Worm (Caenorhabditis elegans): ENCODE results near the gene M04C3.2.

Gene M04C3.2

ce11 chrV:19410663-19411062 is 38.0 kb downstream of the M04C3.2 start, which contains the start of gene C25F9.5:
Gene C25F9.5, minus strand, starts transcription at chrV:19410857.
- TF ChIP-seq C38D4.7 (GFP tag; optimal IDR thresholded peaks at IDR 0.05) = no peak

ce11 chrV:19405276-19405815 is 43.4 kb downstream of the M04C3.2 start, which contains the start of the genes C25F9.6 and C25F9.10:
Gene C25F9.6, minus strand, starts transcription at chrV:19405326.
Gene C25F9.10, plus strand, starts transcription at chrV:19405729.
- TF ChIP-seq npax-4 (tag; optimal IDR thresholded peaks at IDR 0.05) (no peak), ceh-24 (tag; optimal IDR thresholded peaks at IDR 0.05) (no peak), gmeb-2 (tag; optimal IDR thresholded peaks at IDR 0.05) (no peak), K09A11.1 (tag; optimal IDR thresholded peaks at IDR 0.05; ENCODE audit: insufficient read depth) (no peak)

- TF ChIP-seq hlh-15 (tag; optimal IDR thresholded peaks at IDR 0.05) (no peak), unc-3 (GFP tag; conservative IDR thresholded peaks at IDR 0.05) (no peak), unc-3 (tag; optimal IDR thresholded peaks at IDR 0.05) (no peak), ceh-31 (tag; optimal IDR thresholded peaks at IDR 0.05) (no peak), pax-1 (tag; optimal IDR thresholded peaks at IDR 0.05) (no peak), ceh-6 (GFP tag; optimal IDR thresholded peaks at IDR 0.05) (no peak), ttx-3 (tag; optimal IDR thresholded peaks at IDR 0.05) (no peak), unc-86 (tag; optimal IDR thresholded peaks at IDR 0.05) (no peak), tbx-2 (tag; optimal IDR thresholded peaks at IDR 0.05) (no peak), sox-4 (tag; optimal IDR thresholded peaks at IDR 0.05) (no peak), ceh-19 (GFP tag; optimal IDR thresholded peaks at IDR 0.05) (no peak)
Measured at ce11 chrV:19403619-19404018, 45.1 kb downstream of the M04C3.2 start.

- TF ChIP-seq elt-2 (tag; optimal IDR thresholded peaks at IDR 0.05) = no peak
- no peak for TF ChIP-seq nhr-11 (tag; optimal IDR thresholded peaks at IDR 0.05)
- TF ChIP-seq ceh-6 (GFP tag; optimal IDR thresholded peaks at IDR 0.05) = no peak
- no peak for TF ChIP-seq K09A11.1 (tag; optimal IDR thresholded peaks at IDR 0.05; ENCODE audit: insufficient read depth)
- no peak for TF ChIP-seq ets-4 (tag; optimal IDR thresholded peaks at IDR 0.05)
- no peak for TF ChIP-seq madf-2 (tag; optimal IDR thresholded peaks at IDR 0.05)
- no peak for TF ChIP-seq unc-55 (GFP tag; optimal IDR thresholded peaks at IDR 0.05)
- TF ChIP-seq ztf-16 (tag; optimal IDR thresholded peaks at IDR 0.05) = no peak
- no peak for TF ChIP-seq fax-1 (tag; optimal IDR thresholded peaks at IDR 0.05)
- TF ChIP-seq npax-4 (tag; optimal IDR thresholded peaks at IDR 0.05) = no peak
- no peak for TF ChIP-seq rnt-1 (tag; optimal IDR thresholded peaks at IDR 0.05)
- no peak for TF ChIP-seq ahr-1 (tag; optimal IDR thresholded peaks at IDR 0.05)
- TF ChIP-seq pha-4 (tag; optimal IDR thresholded peaks at IDR 0.05) = no peak
Measured at ce11 chrV:19402855-19403254, 45.9 kb downstream of the M04C3.2 start, which contains the start of gene C25F9.12. Gene C25F9.12, minus strand, starts transcription at chrV:19402955.

ce11 chrV:19401429-19401828 is 47.3 kb downstream of the M04C3.2 start:
- TF ChIP-seq zip-5 (tag; optimal IDR thresholded peaks at IDR 0.05) = no peak
- TF ChIP-seq Y22D7AL.16 (tag; optimal IDR thresholded peaks at IDR 0.05) = no peak
- no peak for TF ChIP-seq ceh-34 (tag; optimal IDR thresholded peaks at IDR 0.05)
- no peak for TF ChIP-seq fkh-10 (GFP tag; optimal IDR thresholded peaks at IDR 0.05)

- TF ChIP-seq ceh-18 (tag; optimal IDR thresholded peaks at IDR 0.05) (no peak), K02D7.2 (tag; optimal IDR thresholded peaks at IDR 0.05) (no peak), nhr-11 (tag; optimal IDR thresholded peaks at IDR 0.05) (no peak), ttx-3 (tag; optimal IDR thresholded peaks at IDR 0.05) (no peak), tbx-7 (tag; optimal IDR thresholded peaks at IDR 0.05) (no peak), eyg-1 (tag; optimal IDR thresholded peaks at IDR 0.05) (no peak), hlh-6 (tag; optimal IDR thresholded peaks at IDR 0.05) (no peak)
Measured at ce11 chrV:19400619-19401018, 48.1 kb downstream of the M04C3.2 start, which contains the start of gene srw-86. Gene srw-86, minus strand, starts transcription at chrV:19400719.

Data from whole organism, late embryonic.